Worm (Caenorhabditis elegans) whole organism, mixed stage, embryonic: ENCODE measurements around the gene idpp-15.

Source experiments
- M03D4.4 ChIP-seq: sonication (generic microtip); optimal IDR thresholded peaks from 2 replicates; lab custom pipeline; 2017; ENCODE audit warnings: mild to moderate bottlenecking, missing genetic modification characterization, missing compliant biosample characterization
- blmp-1 ChIP-seq: fragments of 150-350 bp; optimal IDR thresholded peaks from 2 replicates; lab custom pipeline; 2014; ENCODE audit warnings: missing biosample characterization, missing genetic modification characterization
- ceh-43 ChIP-seq: fragments of 200-800 bp; sonication (Bioruptor generic); optimal IDR thresholded peaks from 2 replicates; lab custom pipeline; 2018; ENCODE audit warnings: mild to moderate bottlenecking, missing genetic modification characterization, moderate library complexity, missing compliant biosample characterization
- ceh-83 ChIP-seq: fragments of 200-800 bp; sonication (Bioruptor generic); optimal IDR thresholded peaks from 2 replicates; lab custom pipeline; 2018; ENCODE audit warnings: mild to moderate bottlenecking, missing genetic modification characterization, missing compliant biosample characterization
- ces-1 ChIP-seq: fragments of 150-350 bp; optimal IDR thresholded peaks from 2 replicates; lab custom pipeline; 2014; ENCODE audit warnings: missing biosample characterization, missing genetic modification reagents, missing genetic modification characterization
- cnd-1 ChIP-seq: fragments of 200-800 bp; sonication (Bioruptor generic); optimal IDR thresholded peaks from 2 replicates; lab custom pipeline; 2018; ENCODE audit warnings: mild to moderate bottlenecking, missing genetic modification characterization, missing compliant biosample characterization
- drap-1 ChIP-seq: fragments of 200-800 bp; sonication (Bioruptor generic); optimal IDR thresholded peaks from 3 replicates; lab custom pipeline; 2018; ENCODE audit warnings: mild to moderate bottlenecking, missing genetic modification characterization, missing compliant biosample characterization
- elt-1 ChIP-seq: sonication (generic microtip); optimal IDR thresholded peaks from 2 replicates; lab custom pipeline; 2017; ENCODE audit warnings: missing genetic modification characterization, mild to moderate bottlenecking, missing compliant biosample characterization, antibody characterized with exemption, moderate library complexity, borderline replicate concordance; ENCODE audit not compliant: insufficient read depth
- elt-3 ChIP-seq: fragments of 150-350 bp; optimal IDR thresholded peaks from 2 replicates; lab custom pipeline; 2014; ENCODE audit warnings: missing biosample characterization, missing genetic modification characterization
- flh-1 ChIP-seq: fragments of 200-800 bp; sonication (Bioruptor generic); optimal IDR thresholded peaks from 2 replicates; lab custom pipeline; 2018; ENCODE audit warnings: mild to moderate bottlenecking, missing genetic modification characterization, moderate library complexity, missing compliant biosample characterization
- ham-2 ChIP-seq: fragments of 200-800 bp; sonication (Bioruptor generic); optimal IDR thresholded peaks from 2 replicates; lab custom pipeline; 2018; ENCODE audit warnings: mild to moderate bottlenecking, missing genetic modification characterization, missing compliant biosample characterization
- hlh-1 ChIP-seq: fragments of 150-350 bp; optimal IDR thresholded peaks from 2 replicates; lab custom pipeline; 2014; ENCODE audit warnings: missing biosample characterization, missing genetic modification reagents, missing genetic modification characterization
- lin-13 ChIP-seq: fragments of 150-350 bp; optimal IDR thresholded peaks from 2 replicates; lab custom pipeline; 2014; ENCODE audit warnings: missing biosample characterization, missing genetic modification characterization
- lin-32 ChIP-seq: fragments of 200-800 bp; sonication (Bioruptor generic); optimal IDR thresholded peaks from 2 replicates; lab custom pipeline; 2018; ENCODE audit warnings: mild to moderate bottlenecking, missing genetic modification characterization, missing compliant biosample characterization
- lsy-2 ChIP-seq: fragments of 150-350 bp; optimal IDR thresholded peaks from 2 replicates; lab custom pipeline; 2014; ENCODE audit warnings: missing biosample characterization, missing genetic modification characterization
- mab-5 ChIP-seq: fragments of 150-350 bp; optimal IDR thresholded peaks from 2 replicates; lab custom pipeline; 2014; ENCODE audit warnings: missing biosample characterization, missing genetic modification characterization
- mep-1 ChIP-seq: fragments of 150-350 bp; optimal IDR thresholded peaks from 2 replicates; lab custom pipeline; 2017; ENCODE audit warnings: missing biosample characterization, missing genetic modification reagents, missing genetic modification characterization, inconsistent platforms
- mls-2 ChIP-seq: sonication (generic microtip); optimal IDR thresholded peaks from 2 replicates; lab custom pipeline; 2016; ENCODE audit warnings: mild to moderate bottlenecking, missing genetic modification characterization, moderate library complexity, missing compliant biosample characterization
- nhr-12 ChIP-seq: fragments of 150-350 bp; optimal IDR thresholded peaks from 2 replicates; lab custom pipeline; 2014; ENCODE audit warnings: missing biosample characterization, missing genetic modification characterization
- nhr-2 ChIP-seq: fragments of 150-350 bp; optimal IDR thresholded peaks from 2 replicates; lab custom pipeline; 2014; ENCODE audit warnings: missing biosample characterization, missing genetic modification characterization
- nhr-28 ChIP-seq: fragments of 150-350 bp; optimal IDR thresholded peaks from 2 replicates; lab custom pipeline; 2014; ENCODE audit warnings: missing biosample characterization, missing genetic modification characterization
- pha-4 ChIP-seq: fragments of 150-350 bp; optimal IDR thresholded peaks from 2 replicates; lab custom pipeline; 2018; ENCODE audit warnings: missing biosample characterization, missing genetic modification reagents, missing genetic modification characterization
- sem-2 ChIP-seq: fragments of 200-800 bp; sonication (Bioruptor generic); optimal IDR thresholded peaks from 2 replicates; lab custom pipeline; 2018; ENCODE audit warnings: mild to moderate bottlenecking, missing genetic modification characterization, missing compliant biosample characterization
- snpc-4 ChIP-seq: fragments of 150-350 bp; optimal IDR thresholded peaks from 2 replicates; lab custom pipeline; 2014; ENCODE audit warnings: missing biosample characterization, missing genetic modification characterization
- sptf-1 ChIP-seq: sonication (generic microtip); optimal IDR thresholded peaks from 2 replicates; lab custom pipeline; 2017; ENCODE audit warnings: mild to moderate bottlenecking, missing genetic modification characterization, moderate library complexity, missing compliant biosample characterization
- tbx-8 ChIP-seq: fragments of 200-800 bp; sonication (Bioruptor generic); optimal IDR thresholded peaks from 2 replicates; lab custom pipeline; 2018; ENCODE audit warnings: mild to moderate bottlenecking, missing genetic modification characterization, moderate library complexity, missing compliant biosample characterization
- unc-120 ChIP-seq: sonication (generic microtip); optimal IDR thresholded peaks from 2 replicates; lab custom pipeline; 2017; ENCODE audit warnings: missing genetic modification characterization, missing compliant biosample characterization; ENCODE audit not compliant: poor library complexity, severe bottlenecking
- unc-62 ChIP-seq: fragments of 150-350 bp; optimal IDR thresholded peaks from 2 replicates; lab custom pipeline; 2014; ENCODE audit warnings: missing biosample characterization, missing genetic modification reagents, missing genetic modification characterization
- zip-8 ChIP-seq: fragments of 150-350 bp; optimal IDR thresholded peaks from 2 replicates; lab custom pipeline; 2014; ENCODE audit warnings: missing biosample characterization, missing genetic modification characterization

The idpp-15 gene

DNA sequence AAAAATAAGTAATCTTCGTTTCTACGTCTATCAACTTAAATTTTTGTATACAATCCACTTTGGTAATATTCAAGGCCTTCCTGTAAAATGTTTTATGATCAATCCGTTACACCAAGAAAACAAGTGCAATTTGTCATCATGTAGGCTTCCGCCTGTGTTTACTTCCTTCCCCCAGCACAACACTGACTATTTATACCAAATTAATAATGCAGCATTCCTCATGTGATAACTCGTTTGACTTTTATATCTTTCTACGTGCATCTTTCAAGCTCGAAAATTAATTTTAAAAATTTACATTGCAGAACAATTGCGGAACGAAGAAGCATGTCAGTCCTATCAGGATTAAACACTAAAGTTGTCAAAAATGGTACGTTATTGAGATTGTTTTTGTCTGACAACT lies 29.6 kb downstream of the idpp-15 start, which contains the start of gene gsto-2:
TSS of gene gsto-2 (plus strand) at position 301 of the 400 bp plus-strand sequence.
- no peak for TF ChIP-seq mep-1 (tag; lab: Kevin White, UChicago)
- no peak for TF ChIP-seq lsy-2
- no peak for TF ChIP-seq ceh-43 (GFP tag; lab: Kevin White, UChicago)
- TF ChIP-seq M03D4.4, result no peak
- no peak for TF ChIP-seq elt-3 (tag; lab: Kevin White, UChicago)
- no peak for TF ChIP-seq elt-1 (tag; lab: Kevin White, UChicago)
- no peak for TF ChIP-seq cnd-1
- no peak for TF ChIP-seq ces-1
- no peak for TF ChIP-seq hlh-1
- no peak for TF ChIP-seq nhr-2 (tag; lab: Kevin White, UChicago)
- TF ChIP-seq snpc-4, result no peak
- TF ChIP-seq mls-2 (tag; lab: Kevin White, UChicago), result no peak
- no peak for TF ChIP-seq sem-2 (GFP tag; lab: Kevin White, UChicago)
- TF ChIP-seq blmp-1, result no peak
- TF ChIP-seq nhr-12, result no peak
- no peak for TF ChIP-seq zip-8 (tag; lab: Kevin White, UChicago)
- TF ChIP-seq, all 35 proteins: peak for 0

- TF ChIP-seq drap-1, result no peak
- TF ChIP-seq blmp-1, result peak; percentile 16
Observed at ce11 chrIII:8555682-8556081, 30.8 kb downstream of the idpp-15 start.

ce11 chrIII:8556836-8557385 lies 32.0 kb downstream of the idpp-15 start, which contains the start of gene C02D5.2:
C02D5.2 (plus strand) TSS chrIII:8557335.
- TF ChIP-seq pha-4 (tag; lab: Kevin White, UChicago) (no peak), nhr-12 (no peak), hlh-1 (peak; percentile 98), unc-62 (peak; percentile 97), M03D4.4 (peak; percentile 25), mep-1 (tag; lab: Kevin White, UChicago) (peak; percentile 12), ces-1 (peak; percentile 47), unc-120 (tag; lab: Kevin White, UChicago) (peak; percentile 17)

DNA sequence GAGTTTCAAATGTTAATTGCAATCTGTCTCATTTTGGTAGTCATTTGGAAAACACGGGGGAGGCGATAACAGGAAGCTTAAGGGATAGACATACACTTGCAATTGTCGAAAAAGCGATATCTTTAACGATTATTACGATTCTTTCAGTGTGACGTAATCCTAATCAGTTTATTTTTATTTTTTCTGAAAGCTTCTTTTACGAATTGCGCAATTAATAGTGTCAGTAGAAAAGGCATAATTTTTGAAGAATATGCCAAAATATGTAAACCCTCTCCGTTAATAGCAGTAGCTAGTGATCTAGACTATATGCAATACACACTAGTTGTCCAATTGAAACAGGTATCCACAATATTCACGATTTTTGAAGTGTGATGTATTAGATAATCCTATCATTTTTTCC lies 35.5 kb downstream of the idpp-15 start:
- TF ChIP-seq zip-8 (tag; lab: Kevin White, UChicago) (peak; percentile 99), nhr-28 (tag; lab: Kevin White, UChicago) (no peak)

DNA sequence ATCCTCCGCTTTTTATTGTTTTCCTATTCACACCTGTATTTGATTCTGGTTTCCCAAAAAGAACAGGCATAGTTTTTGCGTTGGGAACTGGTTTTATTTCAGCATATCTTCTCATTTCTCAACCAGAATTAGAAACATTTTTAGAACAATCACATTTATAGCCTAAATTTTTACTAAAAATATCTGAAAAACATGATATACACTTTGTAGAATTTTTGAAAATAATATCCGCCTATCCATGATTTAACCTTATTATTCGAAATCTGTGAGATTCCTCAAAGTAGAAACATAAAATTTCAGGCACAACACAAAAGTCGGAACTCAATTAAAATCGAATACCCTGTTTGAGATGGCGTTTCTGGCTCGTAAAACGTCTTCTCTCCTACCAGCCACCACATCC lies 36.0 kb downstream of the idpp-15 start, which contains the start of gene acdh-6:
TSS of gene acdh-6 (plus strand) at position 301 of the 400 bp plus-strand sequence.
- TF ChIP-seq ceh-83 (GFP tag; lab: Kevin White, UChicago) (no peak), elt-1 (tag; lab: Kevin White, UChicago) (no peak), ceh-43 (GFP tag; lab: Kevin White, UChicago) (no peak), pha-4 (tag; lab: Kevin White, UChicago) (no peak), mab-5 (no peak), lin-13 (tag; lab: Kevin White, UChicago) (no peak), mep-1 (tag; lab: Kevin White, UChicago) (no peak), ham-2 (no peak), nhr-12 (no peak), nhr-2 (tag; lab: Kevin White, UChicago) (no peak), sem-2 (GFP tag; lab: Kevin White, UChicago) (no peak), lsy-2 (no peak), unc-120 (tag; lab: Kevin White, UChicago) (no peak), M03D4.4 (no peak), hlh-1 (no peak), zip-8 (tag; lab: Kevin White, UChicago) (no peak), snpc-4 (no peak), unc-62 (no peak), lin-32 (no peak), cnd-1 (no peak)

- no peak for TF ChIP-seq ham-2
- TF ChIP-seq lsy-2, result no peak
- no peak for TF ChIP-seq mep-1 (tag; lab: Kevin White, UChicago)
- no peak for TF ChIP-seq lin-32
- TF ChIP-seq nhr-12, result no peak
- TF ChIP-seq flh-1, result no peak
Observed at ce11 chrIII:8564372-8564771, 39.5 kb downstream of the idpp-15 start.

DNA sequence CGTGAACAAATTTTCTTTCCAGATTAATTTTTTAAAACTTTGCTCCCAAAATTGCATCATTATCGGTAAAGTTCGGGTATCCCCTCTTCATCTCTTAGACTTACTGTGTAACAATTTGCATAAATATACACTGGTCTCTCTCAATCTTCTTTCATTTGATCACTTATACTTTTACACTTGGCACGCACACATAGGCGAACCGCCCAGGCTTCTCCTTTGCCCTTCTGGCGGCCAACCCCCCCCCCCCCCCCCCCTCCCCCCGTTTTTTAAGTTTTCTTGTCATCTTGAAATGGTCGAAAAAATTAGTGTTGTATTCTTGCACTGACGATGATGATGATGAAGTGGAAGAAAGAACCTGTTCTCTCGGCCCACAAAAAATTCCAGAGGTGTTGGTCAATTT lies 45.4 kb downstream of the idpp-15 start:
- TF ChIP-seq ces-1 (no peak), hlh-1 (no peak), unc-62 (no peak), sptf-1 (tag; lab: Kevin White, UChicago) (no peak), pha-4 (tag; lab: Kevin White, UChicago) (no peak), ceh-83 (GFP tag; lab: Kevin White, UChicago) (no peak), elt-1 (tag; lab: Kevin White, UChicago) (no peak), snpc-4 (no peak), lsy-2 (no peak), lin-32 (no peak), drap-1 (no peak), blmp-1 (no peak), tbx-8 (GFP tag; lab: Kevin White, UChicago) (no peak)
